Worm (Caenorhabditis elegans): ENCODE data around the gene ins-22.

The ins-22 gene

DNA sequence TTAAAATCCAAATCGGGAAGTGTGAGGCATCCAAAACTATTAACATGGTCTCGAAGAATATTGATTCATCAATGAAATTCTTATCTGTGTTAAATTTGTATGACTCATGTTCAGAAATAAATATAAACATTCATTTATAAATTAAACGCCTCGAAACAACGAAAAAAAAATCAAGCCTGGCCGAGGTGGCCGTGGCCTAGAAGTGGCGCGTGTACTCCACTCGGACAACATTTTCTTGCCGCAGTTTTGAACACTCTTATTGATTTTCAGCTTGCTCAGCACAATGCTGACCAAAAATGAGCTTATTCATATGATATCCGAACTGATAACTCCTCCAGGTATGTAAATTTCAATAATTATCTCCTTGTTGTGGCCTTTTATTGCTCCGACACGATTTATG is 38.1 kb downstream of the ins-22 start, which contains the start of gene ekl-6:
Gene ekl-6 (plus strand): TSS at position 265 of the 400 bp plus-strand sequence.
- no peak for TF ChIP-seq unc-62 (GFP tag; optimal IDR thresholded peaks at IDR 0.05)
- TF ChIP-seq sma-9 (GFP tag; optimal IDR thresholded peaks at IDR 0.05): peak; percentile 68
- no peak for TF ChIP-seq sma-9 (tag; optimal IDR thresholded peaks at IDR 0.05)
- TF ChIP-seq nhr-21 (tag; optimal IDR thresholded peaks at IDR 0.05): no peak
- TF ChIP-seq sem-4 (tag; optimal IDR thresholded peaks at IDR 0.05): no peak
- peak; percentile 63 for TF ChIP-seq sma-3 (GFP tag; optimal IDR thresholded peaks at IDR 0.05)
- peak in 1 of 2 experiments; percentile 47 for TF ChIP-seq lsy-2 (tag; optimal IDR thresholded peaks at IDR 0.05)
- peak; percentile 73 for TF ChIP-seq C34F6.9 (tag; optimal IDR thresholded peaks at IDR 0.05)
- no peak for TF ChIP-seq R02D3.7 (tag; optimal IDR thresholded peaks at IDR 0.05)
- peak; percentile 54 for TF ChIP-seq unc-55 (GFP tag; optimal IDR thresholded peaks at IDR 0.05)
- no peak for TF ChIP-seq nhr-11 (tag; optimal IDR thresholded peaks at IDR 0.05)
- TF ChIP-seq unc-39 (tag; optimal IDR thresholded peaks at IDR 0.05): no peak
- TF ChIP-seq ztf-11 (tag; optimal IDR thresholded peaks at IDR 0.05): no peak
- TF ChIP-seq gmeb-1 (tag; optimal IDR thresholded peaks at IDR 0.05): peak; percentile 51
- peak; percentile 21 for TF ChIP-seq fos-1 (tag; optimal IDR thresholded peaks at IDR 0.05)
- TF ChIP-seq nhr-23 (tag; optimal IDR thresholded peaks at IDR 0.05): no peak
- peak; percentile 4 for TF ChIP-seq crh-2 (tag; optimal IDR thresholded peaks at IDR 0.05)
- no peak for TF ChIP-seq dmd-4 (tag; optimal IDR thresholded peaks at IDR 0.05)
- TF ChIP-seq ztf-4 (tag; optimal IDR thresholded peaks at IDR 0.05): no peak
- peak; percentile 58 for TF ChIP-seq F13H6.1 (tag; optimal IDR thresholded peaks at IDR 0.05)

DNA sequence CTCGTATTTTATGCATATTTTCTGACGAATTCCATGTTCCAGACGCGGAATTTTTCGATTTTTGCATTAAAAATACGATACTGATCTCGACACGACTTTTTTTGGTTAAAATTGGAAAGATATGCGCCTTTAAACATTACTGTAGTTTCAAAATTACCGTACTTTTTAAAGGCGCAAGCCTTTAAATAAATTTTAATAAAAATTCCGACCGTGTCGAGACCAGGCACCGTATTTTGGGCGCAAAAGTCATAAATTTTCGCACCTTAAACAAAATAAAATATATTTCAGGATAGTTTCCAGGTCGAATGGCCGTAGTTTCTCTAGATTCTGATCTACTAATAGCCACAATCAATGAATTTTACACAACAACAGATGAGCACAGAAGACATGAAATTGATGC is 43.2 kb downstream of the ins-22 start, which contains the start of gene T16G12.6:
Gene T16G12.6 (plus strand): TSS at position 301 of the 400 bp plus-strand sequence.
- TF ChIP-seq nhr-77 (tag; optimal IDR thresholded peaks at IDR 0.05) (no peak), Y55F3AM.14 (GFP tag; optimal IDR thresholded peaks at IDR 0.05) (no peak), ztf-11 (tag; optimal IDR thresholded peaks at IDR 0.05) (no peak), alr-1 (tag; optimal IDR thresholded peaks at IDR 0.05) (no peak), ZK546.5 (tag; optimal IDR thresholded peaks at IDR 0.05) (no peak), lin-13 (GFP tag; optimal IDR thresholded peaks at IDR 0.05) (no peak), unc-55 (GFP tag; optimal IDR thresholded peaks at IDR 0.05) (no peak), lsy-2 (tag; optimal IDR thresholded peaks at IDR 0.05) (no peak), mab-5 (tag; optimal IDR thresholded peaks at IDR 0.05) (no peak), lin-11 (tag; optimal IDR thresholded peaks at IDR 0.05) (no peak), nhr-23 (tag; optimal IDR thresholded peaks at IDR 0.05) (no peak), mbf-1 (tag; optimal IDR thresholded peaks at IDR 0.05) (no peak)

ce11 chrIII:10076042-10076441 is 50.0 kb downstream of the ins-22 start:
- no peak for TF ChIP-seq lin-11 (tag; optimal IDR thresholded peaks at IDR 0.05)
- no peak for TF ChIP-seq R02D3.7 (tag; optimal IDR thresholded peaks at IDR 0.05)
- TF ChIP-seq nhr-77 (tag; optimal IDR thresholded peaks at IDR 0.05): no peak

Data from whole organism, L2 larva.